Fruit fly (Drosophila melanogaster): ENCODE results near the gene RpS3A.

Gene RpS3A

dm6 chr4:68949-69742, 2.1 kb upstream of the RpS3A start, which contains the start of gene pan (continued):
- TF ChIP-seq Awh (GFP tag; IDR thresholded peaks at IDR 0.05), result no peak
- TF ChIP-seq scrt (GFP tag; optimal IDR thresholded peaks at IDR 0.05), result no peak
- no peak for TF ChIP-seq PHDP (tag; optimal IDR thresholded peaks at IDR 0.05)
- no peak for TF ChIP-seq Taf1 (GFP tag; IDR thresholded peaks at IDR 0.05)
- TF ChIP-seq bigmax (GFP tag; optimal IDR thresholded peaks at IDR 0.05), result no peak
- TF ChIP-seq sim (GFP tag; IDR thresholded peaks at IDR 0.05), result no peak
- TF ChIP-seq stc (GFP tag; IDR thresholded peaks at IDR 0.05), result no peak; the same call in 1 of the 2 replicates
- TF ChIP-seq sd (tag; optimal IDR thresholded peaks at IDR 0.05), result peak; percentile 76
- TF ChIP-seq CG7271 (tag; optimal IDR thresholded peaks at IDR 0.05), result peak; percentile 30
- no peak for TF ChIP-seq GATAe (GFP tag; conservative IDR thresholded peaks at IDR 0.05)
- TF ChIP-seq ranshi (GFP tag; IDR thresholded peaks at IDR 0.05), result no peak
- TF ChIP-seq CG30431 (GFP tag; optimal IDR thresholded peaks at IDR 0.05), result no peak
- no peak for TF ChIP-seq CG12219 (GFP tag; optimal IDR thresholded peaks at IDR 0.05)
- TF ChIP-seq CG4424 (GFP tag; optimal IDR thresholded peaks at IDR 0.05), result peak; percentile 22
- TF ChIP-seq Hmx (GFP tag; optimal IDR thresholded peaks at IDR 0.05), result no peak
- TF ChIP-seq tio (GFP tag; optimal IDR thresholded peaks at IDR 0.05), result no peak
- TF ChIP-seq CG10147 (GFP tag; optimal IDR thresholded peaks at IDR 0.05), result no peak
- TF ChIP-seq gem (tag; optimal IDR thresholded peaks at IDR 0.05), result no peak
- TF ChIP-seq grn (GFP tag; optimal IDR thresholded peaks at IDR 0.05), result peak; percentile 64
- TF ChIP-seq CG2129 (GFP tag; IDR thresholded peaks at IDR 0.05; ENCODE audit: partially characterized antibody), result peak; percentile 65; the same call in 1 of the 2 replicates
- TF ChIP-seq CG14050 (GFP tag; IDR thresholded peaks at IDR 0.05), result no peak
- no peak for TF ChIP-seq eyg (GFP tag; optimal IDR thresholded peaks at IDR 0.05)
- no peak for TF ChIP-seq lab (GFP tag; optimal IDR thresholded peaks at IDR 0.05)
- no peak for TF ChIP-seq salm (tag; optimal IDR thresholded peaks at IDR 0.05)
- no peak for TF ChIP-seq MTF-1 (GFP tag; optimal IDR thresholded peaks at IDR 0.05; ENCODE audit: borderline replicate concordance)
- no peak for TF ChIP-seq CG6689 (GFP tag; IDR thresholded peaks at IDR 0.05)
- TF ChIP-seq Deaf1 (tag; optimal IDR thresholded peaks at IDR 0.05), result peak; percentile 77
- TF ChIP-seq bcd (GFP tag; optimal IDR thresholded peaks at IDR 0.05), result no peak
- no peak for TF ChIP-seq NC2β (GFP tag; optimal IDR thresholded peaks at IDR 0.05)
- TF ChIP-seq CHES-1-like (GFP tag; optimal IDR thresholded peaks at IDR 0.05), result no peak
- TF ChIP-seq CG12744 (GFP tag; optimal IDR thresholded peaks at IDR 0.05), result no peak
- TF ChIP-seq CG7963 (GFP tag; IDR thresholded peaks at IDR 0.05; ENCODE audit: partially characterized antibody), result no peak; the same call in none of the 3 replicates
- TF ChIP-seq CG8290 (GFP tag; optimal IDR thresholded peaks at IDR 0.05), result no peak
- TF ChIP-seq CG8290 (tag; optimal IDR thresholded peaks at IDR 0.05), result peak in 1 of 2 experiments; percentile 40
- TF ChIP-seq Med (GFP tag), result peak; percentile 17
- no peak for TF ChIP-seq CG7786 (GFP tag; optimal IDR thresholded peaks at IDR 0.05)
- peak; percentile 94 for TF ChIP-seq bbx (GFP tag; IDR thresholded peaks at IDR 0.05; ENCODE audit: partially characterized antibody)
- TF ChIP-seq CG30020 (tag; optimal IDR thresholded peaks at IDR 0.05), result no peak
- no peak for TF ChIP-seq CG9215 (GFP tag; IDR thresholded peaks at IDR 0.05)
- no peak for TF ChIP-seq CG3163 (GFP tag; optimal IDR thresholded peaks at IDR 0.05)
- no peak for TF ChIP-seq fd64A (GFP tag; optimal IDR thresholded peaks at IDR 0.05)
- no peak for TF ChIP-seq CG13775 (GFP tag; optimal IDR thresholded peaks at IDR 0.05)
- TF ChIP-seq CG10274 (GFP tag; optimal IDR thresholded peaks at IDR 0.05), result no peak
- no peak for TF ChIP-seq gro (GFP tag; optimal IDR thresholded peaks at IDR 0.05)
- no peak for TF ChIP-seq CG9817 (tag; optimal IDR thresholded peaks at IDR 0.05)
- TF ChIP-seq ap (GFP tag; IDR thresholded peaks at IDR 0.05), result no peak
- peak; percentile 88; the same call in 1 of the 2 replicates for TF ChIP-seq tna (GFP tag; IDR thresholded peaks at IDR 0.05; ENCODE audit: partially characterized antibody)
- no peak for TF ChIP-seq ro (GFP tag; IDR thresholded peaks at IDR 0.05)
- TF ChIP-seq CrebB (tag; optimal IDR thresholded peaks at IDR 0.05), result peak; percentile 47
- TF ChIP-seq Six4 (GFP tag; optimal IDR thresholded peaks at IDR 0.05), result no peak

All from whole organism, embryonic.